Fruit fly (Drosophila melanogaster): ENCODE results near the gene daed.
A peak's percentile ranks its signal among the peaks of the same experiment; 100 is the strongest.

The daed gene

DNA sequence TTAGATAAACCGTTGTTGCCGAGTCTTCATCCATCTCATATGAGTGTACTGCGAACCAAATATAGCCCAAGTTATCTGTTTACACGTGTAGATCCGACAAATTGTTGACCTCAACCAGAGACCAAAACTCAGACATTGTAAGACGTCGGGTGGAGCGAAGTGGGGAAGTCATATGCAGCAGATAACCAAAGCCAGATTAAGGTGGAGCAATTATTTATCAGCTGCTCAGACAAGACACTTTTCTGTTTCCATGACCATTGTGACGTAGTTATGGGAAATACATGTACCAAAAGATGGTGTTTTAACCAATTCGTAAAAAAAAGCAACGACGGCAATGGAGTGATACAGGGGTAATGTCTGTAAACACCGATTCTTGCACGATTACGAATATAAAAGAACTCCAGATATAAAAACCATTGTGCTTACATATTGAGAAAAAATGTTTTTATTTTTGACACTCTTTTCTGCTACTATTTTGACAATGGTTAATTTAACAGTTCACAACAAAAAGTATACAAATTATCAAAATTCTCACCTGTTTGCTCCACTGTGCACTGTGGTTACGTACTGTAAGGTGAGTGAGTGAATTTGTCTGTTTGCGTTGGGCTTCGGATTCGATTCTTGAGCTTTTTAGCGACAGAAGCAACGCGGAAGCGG, 38.7 kb downstream of the daed start (continued):
- TF ChIP-seq CG3065 (GFP tag; optimal IDR thresholded peaks at IDR 0.05) (peak; percentile 29), corto (GFP tag; optimal IDR thresholded peaks at IDR 0.05) (peak; percentile 53), CG11398 (GFP tag; optimal IDR thresholded peaks at IDR 0.05) (no peak), Stat92E (GFP tag; optimal IDR thresholded peaks at IDR 0.05) (peak in 1 of 3 experiments; percentile 46), Lpt (GFP tag; optimal IDR thresholded peaks at IDR 0.05) (no peak), p53 (GFP tag; optimal IDR thresholded peaks at IDR 0.05) (peak; percentile 21), pho (GFP tag; optimal IDR thresholded peaks at IDR 0.05) (peak; percentile 72), Blimp-1 (GFP tag; optimal IDR thresholded peaks at IDR 0.05) (peak; percentile 41), Myb (GFP tag; optimal IDR thresholded peaks at IDR 0.05) (peak; percentile 46), CG4424 (GFP tag; optimal IDR thresholded peaks at IDR 0.05) (peak; percentile 52), CG12299 (tag; optimal IDR thresholded peaks at IDR 0.05) (no peak), hkb (optimal IDR thresholded peaks at IDR 0.05) (no peak), hkb (GFP tag; IDR thresholded peaks at IDR 0.05) (peak; percentile 36; the same call in 1 of the 2 replicates), HLH4C (GFP tag; IDR thresholded peaks at IDR 0.05; ENCODE audit: partially characterized antibody) (no peak), CG8765 (GFP tag; IDR thresholded peaks at IDR 0.05) (no peak), dimm (GFP tag; IDR thresholded peaks at IDR 0.05) (no peak), hth (optimal IDR thresholded peaks at IDR 0.05) (no peak), pan (optimal IDR thresholded peaks at IDR 0.05) (no peak), pan (GFP tag; optimal IDR thresholded peaks at IDR 0.05 in 1 of 2, IDR thresholded peaks at IDR 0.05 in 1 of 2) (peak in 1 of 2 experiments; percentile 54), CG34376 (GFP tag; optimal IDR thresholded peaks at IDR 0.05) (no peak), CG32767 (GFP tag; IDR thresholded peaks at IDR 0.05) (0 out of 2 replicates have a peak, but pooled peaks have one; percentile 20), CG7928 (GFP tag; optimal IDR thresholded peaks at IDR 0.05) (no peak), Tbp (GFP tag; optimal IDR thresholded peaks at IDR 0.05) (no peak), CG3163 (GFP tag; optimal IDR thresholded peaks at IDR 0.05) (no peak), luna (GFP tag; optimal IDR thresholded peaks at IDR 0.05) (no peak), Oaz (GFP tag; IDR thresholded peaks at IDR 0.05) (no peak), danr (GFP tag; IDR thresholded peaks at IDR 0.05) (no peak), Lhr (GFP tag; optimal IDR thresholded peaks at IDR 0.05) (no peak), CG18262 (tag; optimal IDR thresholded peaks at IDR 0.05) (peak; percentile 37), tin (GFP tag; optimal IDR thresholded peaks at IDR 0.05) (no peak), Dip2 (GFP tag; IDR thresholded peaks at IDR 0.05) (no peak), E2f1 (GFP tag; IDR thresholded peaks at IDR 0.05) (no peak), nerfin-2 (GFP tag; IDR thresholded peaks at IDR 0.05; ENCODE audit: partially characterized antibody) (no peak), CG7745 (tag; optimal IDR thresholded peaks at IDR 0.05) (no peak), Mes4 (GFP tag; optimal IDR thresholded peaks at IDR 0.05) (no peak), CG15479 (GFP tag; optimal IDR thresholded peaks at IDR 0.05) (no peak), CG9727 (GFP tag; optimal IDR thresholded peaks at IDR 0.05) (peak; percentile 42), Ssrp (tag; optimal IDR thresholded peaks at IDR 0.05) (peak; percentile 11), Antp (GFP tag; optimal IDR thresholded peaks at IDR 0.05) (peak; percentile 53), sna (GFP tag; IDR thresholded peaks at IDR 0.05; ENCODE audit: partially characterized antibody) (no peak), row (GFP tag; IDR thresholded peaks at IDR 0.05) (peak; percentile 68), slou (GFP tag; optimal IDR thresholded peaks at IDR 0.05) (peak; percentile 30), sr (GFP tag; IDR thresholded peaks at IDR 0.05) (no peak), CG17802 (tag; optimal IDR thresholded peaks at IDR 0.05) (no peak), CG6765 (GFP tag; optimal IDR thresholded peaks at IDR 0.05) (no peak), CG13287 (GFP tag; IDR thresholded peaks at IDR 0.05; ENCODE audit: partially characterized antibody) (no peak), CG11723 (GFP tag; optimal IDR thresholded peaks at IDR 0.05) (no peak), dysf (GFP tag; IDR thresholded peaks at IDR 0.05) (peak; percentile 66), scrt (GFP tag; optimal IDR thresholded peaks at IDR 0.05) (no peak), Drgx (GFP tag; IDR thresholded peaks at IDR 0.05) (no peak), rib (GFP tag; IDR thresholded peaks at IDR 0.05) (no peak)
